Fruit fly (Drosophila melanogaster) whole organism, prepupa: ENCODE measurements around the gene Pcd.
A peak's percentile ranks its signal among the peaks of the same experiment; 100 is the strongest.

Experiments used
- Blimp-1 ChIP-seq: fragments of 200-800 bp; sonication (Bioruptor generic); optimal IDR thresholded peaks from 3 replicates; lab custom pipeline; 2017; ENCODE audit warnings: missing biosample characterization, missing genetic modification characterization, mild to moderate bottlenecking, moderate library complexity, missing genetic modification reagents
- CG10631 ChIP-seq: fragments of 200-800 bp; sonication (Bioruptor generic); optimal IDR thresholded peaks from 2 replicates; lab custom pipeline; 2016; ENCODE audit warnings: missing biosample characterization, missing genetic modification characterization
- CG10669 ChIP-seq: fragments of 200-800 bp; sonication (Bioruptor generic); optimal IDR thresholded peaks from 3 replicates; lab custom pipeline; 2018; ENCODE audit warnings: missing biosample characterization, mild to moderate bottlenecking, missing genetic modification characterization, moderate library complexity
- CG11294 ChIP-seq: fragments of 200-800 bp; sonication (Bioruptor generic); IDR thresholded peaks from 2 replicates; pipeline ENCODE4 v1.3.6; 2022; ENCODE audit warnings: missing biosample characterization, missing genetic modification characterization
- CG11762 ChIP-seq: fragments of 200-800 bp; sonication (Bioruptor generic); optimal IDR thresholded peaks from 3 replicates; lab custom pipeline; 2016; ENCODE audit warnings: missing biosample characterization, missing genetic modification characterization; ENCODE audit not compliant: insufficient read depth
- CG11902 ChIP-seq: fragments of 200-800 bp; sonication (Bioruptor generic); optimal IDR thresholded peaks from 3 replicates; lab custom pipeline; 2016; ENCODE audit warnings: missing biosample characterization, missing genetic modification characterization
- CG15336 ChIP-seq: fragments of 200-800 bp; sonication (Bioruptor generic); IDR thresholded peaks from 2 replicates; pipeline ENCODE4 v1.3.6; 2022; ENCODE audit warnings: missing biosample characterization, missing genetic modification characterization
- CG16779 ChIP-seq: fragments of 200-800 bp; sonication (Bioruptor generic); optimal IDR thresholded peaks from 3 replicates; lab custom pipeline; 2017; ENCODE audit warnings: missing biosample characterization, mild to moderate bottlenecking, missing genetic modification characterization
- CG3032 ChIP-seq: fragments of 200-800 bp; optimal IDR thresholded peaks from 2 replicates; lab custom pipeline; 2019; ENCODE audit warnings: missing biosample characterization, mild to moderate bottlenecking, missing genetic modification characterization, moderate library complexity
- CG31627 ChIP-seq: fragments of 200-800 bp; sonication (Bioruptor generic); optimal IDR thresholded peaks from 3 replicates; lab custom pipeline; 2016; ENCODE audit warnings: missing biosample characterization, missing genetic modification characterization
- CG32006 ChIP-seq: fragments of 200-800 bp; sonication (Bioruptor generic); optimal IDR thresholded peaks from 3 replicates; lab custom pipeline; 2017; ENCODE audit warnings: missing biosample characterization, mild to moderate bottlenecking, missing genetic modification characterization
- CG34406 ChIP-seq: fragments of 200-800 bp; sonication (Bioruptor generic); optimal IDR thresholded peaks from 3 replicates; lab custom pipeline; 2016; ENCODE audit warnings: missing biosample characterization, missing genetic modification characterization
- CG3919 ChIP-seq: fragments of 200-800 bp; sonication (Bioruptor generic); optimal IDR thresholded peaks from 3 replicates; lab custom pipeline; 2016; ENCODE audit warnings: missing biosample characterization, missing genetic modification characterization
- CG6163 ChIP-seq: fragments of 200-800 bp; sonication (Bioruptor generic); IDR thresholded peaks from 3 replicates; pipeline ENCODE4 v1.3.6; 2022; ENCODE audit warnings: missing biosample characterization, missing genetic modification characterization
- CG6276 ChIP-seq: fragments of 200-800 bp; sonication (Bioruptor generic); optimal IDR thresholded peaks from 2 replicates; lab custom pipeline; 2017; ENCODE audit warnings: missing biosample characterization, mild to moderate bottlenecking, missing genetic modification characterization
- CG6792 ChIP-seq: fragments of 200-800 bp; sonication (Bioruptor generic); optimal IDR thresholded peaks from 3 replicates; lab custom pipeline; 2016; ENCODE audit warnings: missing biosample characterization, missing genetic modification characterization
- CG6808 ChIP-seq: fragments of 200-800 bp; sonication (Bioruptor generic); optimal IDR thresholded peaks from 3 replicates; lab custom pipeline; 2017; ENCODE audit warnings: missing biosample characterization, missing genetic modification characterization, mild to moderate bottlenecking, moderate library complexity, missing genetic modification reagents
- CG6854 ChIP-seq: fragments of 200-800 bp; sonication (Bioruptor generic); optimal IDR thresholded peaks from 2 replicates; lab custom pipeline; 2017; ENCODE audit warnings: missing biosample characterization, mild to moderate bottlenecking, missing genetic modification characterization
- CG7368 ChIP-seq: fragments of 200-800 bp; sonication (Bioruptor generic); optimal IDR thresholded peaks from 3 replicates; lab custom pipeline; 2016; ENCODE audit warnings: missing biosample characterization, missing genetic modification characterization
- CG8119 ChIP-seq: fragments of 200-800 bp; sonication (Bioruptor generic); IDR thresholded peaks from 3 replicates; pipeline ENCODE4 v1.3.6; 2022; ENCODE audit warnings: missing biosample characterization, missing genetic modification characterization
- CG8319 ChIP-seq: fragments of 200-800 bp; sonication (Bioruptor generic); optimal IDR thresholded peaks from 3 replicates; lab custom pipeline; 2016; ENCODE audit warnings: missing biosample characterization, missing genetic modification characterization
- CG8632 ChIP-seq: fragments of 200-800 bp; sonication (Bioruptor generic); optimal IDR thresholded peaks from 3 replicates; lab custom pipeline; 2016; ENCODE audit warnings: missing biosample characterization, missing genetic modification characterization
- CG9139 ChIP-seq: fragments of 200-800 bp; sonication (Bioruptor generic); optimal IDR thresholded peaks from 3 replicates; lab custom pipeline; 2017; ENCODE audit warnings: missing biosample characterization, mild to moderate bottlenecking, missing genetic modification characterization
- Eip78C ChIP-seq: fragments of 200-800 bp; sonication (Bioruptor generic); peaks from one replicate; lab custom pipeline; 2016; ENCODE audit warnings: missing biosample characterization, missing genetic modification characterization
- Eip93F ChIP-seq: fragments of 200-800 bp; sonication (Bioruptor generic); optimal IDR thresholded peaks from 2 replicates; lab custom pipeline; 2016; ENCODE audit warnings: missing biosample characterization, mild to moderate bottlenecking, missing genetic modification characterization
- Ets21C ChIP-seq: fragments of 200-800 bp; sonication (Bioruptor generic); optimal IDR thresholded peaks from 3 replicates; lab custom pipeline; 2016; ENCODE audit warnings: missing biosample characterization, missing genetic modification characterization
- Ets96B ChIP-seq: fragments of 200-800 bp; optimal IDR thresholded peaks from 2 replicates; lab custom pipeline; 2019; ENCODE audit warnings: missing biosample characterization, mild to moderate bottlenecking, missing genetic modification characterization, moderate library complexity
- Hr39 ChIP-seq: fragments of 200-800 bp; sonication (Bioruptor generic); optimal IDR thresholded peaks from 2 replicates; lab custom pipeline; 2016; ENCODE audit warnings: missing biosample characterization, missing genetic modification characterization
- Hr4 ChIP-seq: fragments of 200-800 bp; sonication (Bioruptor generic); optimal IDR thresholded peaks from 3 replicates; lab custom pipeline; 2016; ENCODE audit warnings: missing biosample characterization, missing genetic modification characterization
- Lpt ChIP-seq: fragments of 200-800 bp; sonication (Bioruptor generic); optimal IDR thresholded peaks from 3 replicates; lab custom pipeline; 2016; ENCODE audit warnings: missing biosample characterization, missing genetic modification characterization
- Met ChIP-seq: fragments of 200-800 bp; sonication (Bioruptor generic); optimal IDR thresholded peaks from 3 replicates; lab custom pipeline; 2016; ENCODE audit warnings: missing biosample characterization, missing genetic modification characterization
- OdsH ChIP-seq: fragments of 200-800 bp; sonication (Bioruptor generic); optimal IDR thresholded peaks from 3 replicates; lab custom pipeline; 2016; ENCODE audit warnings: missing biosample characterization, missing genetic modification characterization
- Smox ChIP-seq: fragments of 200-800 bp; sonication (Bioruptor generic); optimal IDR thresholded peaks from 3 replicates; lab custom pipeline; 2016; ENCODE audit warnings: missing biosample characterization, missing genetic modification characterization
- Sox102F ChIP-seq: fragments of 200-800 bp; sonication (Bioruptor generic); optimal IDR thresholded peaks from 2 replicates; lab custom pipeline; 2016; ENCODE audit warnings: missing biosample characterization, mild to moderate bottlenecking, missing genetic modification characterization
- Sox15 ChIP-seq: fragments of 200-800 bp; sonication (Bioruptor generic); optimal IDR thresholded peaks from 3 replicates; lab custom pipeline; 2016; ENCODE audit warnings: missing biosample characterization, missing genetic modification characterization
- achi ChIP-seq: fragments of 200-800 bp; sonication (Bioruptor generic); optimal IDR thresholded peaks from 3 replicates; lab custom pipeline; 2016; ENCODE audit warnings: missing biosample characterization, missing genetic modification characterization
- acj6 ChIP-seq: fragments of 200-800 bp; sonication (Bioruptor generic); optimal IDR thresholded peaks from 3 replicates; lab custom pipeline; 2016; ENCODE audit warnings: missing biosample characterization, missing genetic modification characterization
- cyc ChIP-seq: fragments of 200-800 bp; sonication (Bioruptor generic); optimal IDR thresholded peaks from 3 replicates; lab custom pipeline; 2016; ENCODE audit warnings: missing biosample characterization, missing genetic modification characterization
- dac ChIP-seq: fragments of 200-800 bp; sonication (Bioruptor generic); optimal IDR thresholded peaks from 2 replicates; lab custom pipeline; 2017; ENCODE audit warnings: missing biosample characterization, mild to moderate bottlenecking, missing genetic modification characterization
- dsx ChIP-seq: fragments of 200-800 bp; optimal IDR thresholded peaks from 3 replicates; lab custom pipeline; 2019; ENCODE audit warnings: missing biosample characterization, mild to moderate bottlenecking, missing genetic modification characterization, moderate library complexity; ENCODE audit not compliant: poor library complexity, severe bottlenecking
- eg ChIP-seq: fragments of 200-800 bp; sonication (Bioruptor generic); IDR thresholded peaks from 3 replicates; pipeline ENCODE4 v1.3.6; 2022; ENCODE audit warnings: missing biosample characterization, missing genetic modification characterization
- esn ChIP-seq: fragments of 200-800 bp; sonication (Bioruptor generic); optimal IDR thresholded peaks from 2 replicates; lab custom pipeline; 2016; ENCODE audit warnings: missing biosample characterization, mild to moderate bottlenecking, missing genetic modification characterization, moderate library complexity
- fd59A ChIP-seq: fragments of 200-800 bp; sonication (Bioruptor generic); optimal IDR thresholded peaks from 2 replicates; lab custom pipeline; 2017; ENCODE audit warnings: missing biosample characterization, mild to moderate bottlenecking, missing genetic modification characterization, missing genetic modification reagents
- fkh ChIP-seq: fragments of 200-800 bp; sonication (Bioruptor generic); optimal IDR thresholded peaks from 3 replicates; lab custom pipeline; 2017; ENCODE audit warnings: missing biosample characterization, mild to moderate bottlenecking, missing genetic modification characterization, moderate library complexity
- lz ChIP-seq: fragments of 200-800 bp; sonication (Bioruptor generic); optimal IDR thresholded peaks from 3 replicates; lab custom pipeline; 2016; ENCODE audit warnings: missing biosample characterization, missing genetic modification characterization
- net ChIP-seq: fragments of 200-800 bp; sonication (Bioruptor generic); optimal IDR thresholded peaks from 3 replicates; lab custom pipeline; 2016; ENCODE audit warnings: missing biosample characterization, missing genetic modification characterization
- pdm3 ChIP-seq: fragments of 200-800 bp; sonication (Bioruptor generic); optimal IDR thresholded peaks from 3 replicates; lab custom pipeline; 2016; ENCODE audit warnings: missing biosample characterization, missing genetic modification characterization
- salr ChIP-seq, 2 experiments: fragments of 200-800 bp; sonication (Bioruptor generic); optimal IDR thresholded peaks; 3 replicates each; lab custom pipeline; 2016 to 2018; ENCODE audit warnings: missing biosample characterization in 2 of 2, missing genetic modification characterization in 2 of 2, mild to moderate bottlenecking in 1 of 2
- spab ChIP-seq: fragments of 200-800 bp; sonication (Bioruptor generic); optimal IDR thresholded peaks from 2 replicates; lab custom pipeline; 2017; ENCODE audit warnings: missing biosample characterization, mild to moderate bottlenecking, missing genetic modification characterization, missing genetic modification reagents
- ss ChIP-seq, 2 experiments: fragments of 200-800 bp; sonication (Bioruptor generic); optimal IDR thresholded peaks; 2 replicates in 1 of 2; 3 replicates in 1 of 2; lab custom pipeline; 2017 to 2018; ENCODE audit warnings: mild to moderate bottlenecking in 2 of 2, missing biosample characterization in 2 of 2, missing genetic modification characterization in 2 of 2, moderate library complexity in 1 of 2
- svp ChIP-seq: fragments of 200-800 bp; sonication (Bioruptor generic); peaks from one replicate; lab custom pipeline; 2016; ENCODE audit warnings: missing biosample characterization, missing genetic modification characterization
- topi ChIP-seq: fragments of 200-800 bp; sonication (Bioruptor generic); optimal IDR thresholded peaks from 3 replicates; lab custom pipeline; 2016; ENCODE audit warnings: missing biosample characterization, missing genetic modification characterization
- vri ChIP-seq: fragments of 200-800 bp; sonication (Bioruptor generic); optimal IDR thresholded peaks from 3 replicates; lab custom pipeline; 2016; ENCODE audit warnings: missing biosample characterization, mild to moderate bottlenecking, missing genetic modification characterization

The Pcd gene

DNA sequence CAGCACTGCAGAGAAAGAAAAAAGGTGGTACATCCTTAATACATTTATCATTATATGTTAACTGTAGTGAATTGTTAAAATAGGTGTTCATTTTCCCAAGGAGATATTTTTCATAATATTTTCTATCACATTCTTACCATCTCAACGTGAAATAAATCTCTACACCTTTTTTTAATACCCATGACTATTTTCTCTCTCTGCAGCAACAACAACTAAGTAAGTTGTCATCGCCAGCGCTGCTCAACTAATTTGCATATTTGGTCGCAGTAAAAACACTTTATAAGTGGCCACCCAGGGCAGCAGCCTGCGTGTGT is 32.5 kb upstream of the Pcd start:
- TF ChIP-seq esn (peak; percentile 48), Sox102F (GFP tag; lab: Kevin White, UChicago) (no peak), Eip93F (GFP tag; lab: Kevin White, UChicago) (no peak), cyc (GFP tag; lab: Kevin White, UChicago) (peak; percentile 30), Hr4 (GFP tag; lab: Kevin White, UChicago) (peak; percentile 58), vri (no peak), pdm3 (GFP tag; lab: Kevin White, UChicago) (peak; percentile 61), svp (GFP tag; lab: Kevin White, UChicago) (peak; percentile 13), dac (GFP tag; lab: Kevin White, UChicago) (no peak), CG8632 (GFP tag; lab: Kevin White, UChicago) (peak; percentile 31), Lpt (GFP tag; lab: Kevin White, UChicago) (no peak), CG10669 (GFP tag; lab: Kevin White, UChicago) (peak; percentile 62), OdsH (GFP tag; lab: Kevin White, UChicago) (peak; percentile 41), CG6163 (peak; percentile 63; the same call in 2 of the 3 replicates), Smox (GFP tag; lab: Kevin White, UChicago) (peak; percentile 15), fkh (no peak), Ets21C (no peak), spab (GFP tag; lab: Kevin White, UChicago) (peak; percentile 37), CG6854 (GFP tag; lab: Kevin White, UChicago) (no peak), CG31627 (GFP tag; lab: Kevin White, UChicago) (peak; percentile 36), CG34406 (GFP tag; lab: Kevin White, UChicago) (peak; percentile 6), ss (GFP tag; optimal IDR thresholded peaks at IDR 0.05; lab: Kevin White, UChicago) (no peak), lz (GFP tag; lab: Kevin White, UChicago) (peak; percentile 31), net (GFP tag; lab: Kevin White, UChicago) (peak; percentile 42), CG10631 (GFP tag; lab: Kevin White, UChicago) (peak; percentile 35), CG32006 (GFP tag; lab: Kevin White, UChicago) (peak; percentile 63), topi (peak; percentile 44), salr (GFP tag; optimal IDR thresholded peaks at IDR 0.05; lab: Kevin White, UChicago) (peak in 1 of 2 experiments; percentile 37), CG11902 (peak; percentile 32), CG15336 (GFP tag; lab: Robert Waterston, UW) (peak; percentile 46), CG11294 (GFP tag; lab: Robert Waterston, UW) (no peak), Sox15 (peak; percentile 16), Eip78C (GFP tag; lab: Kevin White, UChicago) (peak; percentile 90), acj6 (peak; percentile 35), Ets96B (tag; lab: Kevin White, UChicago) (peak; percentile 71), CG3919 (GFP tag; lab: Kevin White, UChicago) (peak; percentile 61), CG8119 (GFP tag; lab: Robert Waterston, UW) (peak; percentile 49; the same call in 2 of the 3 replicates), CG3032 (tag; lab: Kevin White, UChicago) (peak; percentile 61), CG6792 (GFP tag; lab: Kevin White, UChicago) (no peak), CG6808 (GFP tag; lab: Kevin White, UChicago) (peak; percentile 6), CG8319 (GFP tag; lab: Kevin White, UChicago) (no peak), fd59A (GFP tag; lab: Kevin White, UChicago) (peak; percentile 55), CG7368 (no peak), CG6276 (peak; percentile 36), dsx (GFP tag; lab: Kevin White, UChicago) (no peak), CG16779 (tag; lab: Kevin White, UChicago) (no peak), CG11762 (no peak), Blimp-1 (no peak), CG9139 (no peak), achi (GFP tag; lab: Kevin White, UChicago) (peak; percentile 54), Hr39 (peak; percentile 31), eg (GFP tag; lab: Robert Waterston, UW) (peak; percentile 44; the same call in 1 of the 3 replicates), Met (GFP tag; lab: Kevin White, UChicago) (peak; percentile 49)
